Fruit fly (Drosophila melanogaster): Measurements from ENCODE around the gene CG33722.

The CG33722 gene

dm6 chr3R:8233864-8234263 is 10.0 kb upstream of the CG33722 start (continued):
- peak; percentile 48 for TF ChIP-seq CG1832 (GFP tag; optimal IDR thresholded peaks at IDR 0.05)
- no peak for TF ChIP-seq CG6175 (GFP tag; IDR thresholded peaks at IDR 0.05)
- no peak for TF ChIP-seq mld (GFP tag; IDR thresholded peaks at IDR 0.05; ENCODE audit: partially characterized antibody)
- TF ChIP-seq seq (GFP tag; IDR thresholded peaks at IDR 0.05), result no peak
- TF ChIP-seq CG11085 (GFP tag; IDR thresholded peaks at IDR 0.05), result no peak
- TF ChIP-seq z (GFP tag; IDR thresholded peaks at IDR 0.05), result no peak
- peak; percentile 26; the same call in 1 of the 2 replicates for TF ChIP-seq H2.0 (GFP tag; IDR thresholded peaks at IDR 0.05)
- TF ChIP-seq Ssrp (tag; optimal IDR thresholded peaks at IDR 0.05), result peak; percentile 28
- TF ChIP-seq schlank (tag; optimal IDR thresholded peaks at IDR 0.05), result no peak
- no peak for TF ChIP-seq Ptx1 (GFP tag; IDR thresholded peaks at IDR 0.05)
- TF ChIP-seq CG4820 (GFP tag; optimal IDR thresholded peaks at IDR 0.05), result no peak
- no peak for TF ChIP-seq CG30020 (tag; optimal IDR thresholded peaks at IDR 0.05)
- TF ChIP-seq CG9817 (tag; optimal IDR thresholded peaks at IDR 0.05), result no peak
- TF ChIP-seq Sry-β (GFP tag; optimal IDR thresholded peaks at IDR 0.05), result no peak
- no peak for TF ChIP-seq exex (tag; optimal IDR thresholded peaks at IDR 0.05)
- TF ChIP-seq CG15514 (GFP tag; optimal IDR thresholded peaks at IDR 0.05), result no peak
- 0 out of 2 replicates have a peak, but pooled peaks have one; percentile 30 for TF ChIP-seq stc (GFP tag; IDR thresholded peaks at IDR 0.05)
- TF ChIP-seq hkb (optimal IDR thresholded peaks at IDR 0.05), result no peak
- TF ChIP-seq hkb (GFP tag; IDR thresholded peaks at IDR 0.05), result peak; percentile 53; the same call in 1 of the 2 replicates
- TF ChIP-seq sqz (GFP tag; optimal IDR thresholded peaks at IDR 0.05), result no peak
- no peak for TF ChIP-seq HLH54F (GFP tag; optimal IDR thresholded peaks at IDR 0.05)
- TF ChIP-seq Taf1 (GFP tag; IDR thresholded peaks at IDR 0.05), result no peak
- TF ChIP-seq gcm (GFP tag; optimal IDR thresholded peaks at IDR 0.05), result no peak
- TF ChIP-seq CG4617 (GFP tag; optimal IDR thresholded peaks at IDR 0.05; ENCODE audit: borderline replicate concordance), result no peak
- no peak for TF ChIP-seq h (optimal IDR thresholded peaks at IDR 0.05)
- no peak for TF ChIP-seq CG32767 (GFP tag; IDR thresholded peaks at IDR 0.05)
- TF ChIP-seq CrebB (tag; optimal IDR thresholded peaks at IDR 0.05), result no peak
- no peak for TF ChIP-seq C15 (GFP tag; IDR thresholded peaks at IDR 0.05)
- peak; percentile 9 for TF ChIP-seq CG17359 (tag; optimal IDR thresholded peaks at IDR 0.05)
- TF ChIP-seq repo (GFP tag; optimal IDR thresholded peaks at IDR 0.05), result no peak
- no peak for TF ChIP-seq grn (GFP tag; optimal IDR thresholded peaks at IDR 0.05)
- peak; percentile 25 for TF ChIP-seq Blimp-1 (GFP tag; optimal IDR thresholded peaks at IDR 0.05)
- TF ChIP-seq CG2875 (GFP tag; optimal IDR thresholded peaks at IDR 0.05), result peak; percentile 17
- no peak for TF ChIP-seq CG16815 (GFP tag; optimal IDR thresholded peaks at IDR 0.05)
- no peak for TF ChIP-seq vfl (GFP tag; optimal IDR thresholded peaks at IDR 0.05)
- no peak for TF ChIP-seq CG4328 (GFP tag; optimal IDR thresholded peaks at IDR 0.05)
- TF ChIP-seq run (tag; optimal IDR thresholded peaks at IDR 0.05), result no peak
- TF ChIP-seq dmrt99B (tag; optimal IDR thresholded peaks at IDR 0.05), result no peak
- TF ChIP-seq ara (GFP tag; IDR thresholded peaks at IDR 0.05), result 0 out of 2 replicates have a peak, but pooled peaks have one; percentile 4
- TF ChIP-seq CG6813 (GFP tag; optimal IDR thresholded peaks at IDR 0.05), result no peak
- no peak for TF ChIP-seq so (GFP tag; IDR thresholded peaks at IDR 0.05)
- TF ChIP-seq CG17361 (GFP tag; IDR thresholded peaks at IDR 0.05), result no peak
- TF ChIP-seq ken (GFP tag; IDR thresholded peaks at IDR 0.05), result no peak
- no peak for TF ChIP-seq Lpt (GFP tag; optimal IDR thresholded peaks at IDR 0.05)
- TF ChIP-seq YL-1 (GFP tag; optimal IDR thresholded peaks at IDR 0.05), result no peak
- no peak for TF ChIP-seq CG12942 (GFP tag; optimal IDR thresholded peaks at IDR 0.05)
- no peak for TF ChIP-seq CG8281 (tag; optimal IDR thresholded peaks at IDR 0.05)
- no peak for TF ChIP-seq CG34376 (GFP tag; optimal IDR thresholded peaks at IDR 0.05)
- TF ChIP-seq inv (GFP tag; IDR thresholded peaks at IDR 0.05; ENCODE audit: partially characterized antibody), result no peak
- TF ChIP-seq Ravus (GFP tag; IDR thresholded peaks at IDR 0.05), result no peak
- peak; percentile 4 for TF ChIP-seq Chrac-16 (GFP tag; optimal IDR thresholded peaks at IDR 0.05)
- no peak for TF ChIP-seq CG15011 (GFP tag; optimal IDR thresholded peaks at IDR 0.05)
